Fruit fly (Drosophila melanogaster) whole organism, wandering third instar larva: ENCODE measurements around the gene Mvd.

Experiments used
- CrebA ChIP-seq: fragments of 200-800 bp; sonication (Bioruptor generic); optimal IDR thresholded peaks from 2 replicates; lab custom pipeline; 2016; ENCODE audit warnings: missing biosample characterization, mild to moderate bottlenecking, missing genetic modification characterization, borderline replicate concordance
- br ChIP-seq: fragments of 200-800 bp; sonication (Bioruptor generic); optimal IDR thresholded peaks from 2 replicates; lab custom pipeline; 2016; ENCODE audit warnings: missing biosample characterization, missing genetic modification characterization
- brk ChIP-seq: fragments of 200-800 bp; sonication (Bioruptor generic); optimal IDR thresholded peaks from 2 replicates; lab custom pipeline; 2016; ENCODE audit warnings: missing biosample characterization, mild to moderate bottlenecking, missing genetic modification characterization
- dl ChIP-seq, 2 experiments: fragments of 175-275, 200-275 bp in 1 of 2; fragments of 200-275 bp in 1 of 2; sonication (Bioruptor generic); optimal IDR thresholded peaks; lab custom pipeline; 2018; ENCODE audit warnings: mild to moderate bottlenecking in 2 of 2, missing biosample characterization in 2 of 2, missing genetic modification characterization in 2 of 2, moderate library complexity in 2 of 2; ENCODE audit not compliant: partially characterized antibody in 2 of 2, insufficient read depth in 1 of 2
- ey ChIP-seq: fragments of 200-800 bp; sonication (Bioruptor generic); optimal IDR thresholded peaks from 2 replicates; lab custom pipeline; 2016; ENCODE audit warnings: missing biosample characterization, missing genetic modification characterization
- pan ChIP-seq: fragments of >200 bp; optimal IDR thresholded peaks from 2 replicates; lab custom pipeline; 2017
- psq ChIP-seq: fragments of 200-800 bp; sonication (Bioruptor generic); optimal IDR thresholded peaks from 3 replicates; lab custom pipeline; 2017; ENCODE audit warnings: missing biosample characterization, mild to moderate bottlenecking, missing genetic modification characterization, moderate library complexity

DNA sequence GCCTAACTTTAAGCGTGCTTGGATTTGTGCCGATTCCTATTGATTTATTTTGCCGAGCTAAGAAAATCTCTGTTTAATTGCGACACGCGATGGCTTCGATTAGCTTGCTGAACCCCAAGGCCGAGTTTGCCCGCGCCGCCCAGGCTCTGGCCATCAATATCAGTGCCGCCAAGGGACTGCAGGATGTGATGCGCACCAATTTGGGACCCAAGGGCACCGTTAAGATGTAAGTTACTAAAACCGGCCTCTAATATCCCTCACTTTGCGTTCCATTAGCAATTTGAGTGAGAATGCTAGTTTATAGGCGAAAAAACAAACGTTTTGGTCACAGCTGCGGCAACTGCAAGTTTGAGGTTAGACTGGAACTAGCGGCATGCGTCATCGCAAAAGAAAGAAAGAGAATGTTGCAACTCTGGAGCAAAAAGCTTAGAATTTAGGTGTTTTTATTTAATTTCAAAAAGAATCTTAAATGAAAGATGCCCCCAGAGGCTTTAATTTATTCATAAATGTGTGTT is 2.2 kb upstream of the Mvd start:
- TF ChIP-seq pan (lab: Kevin White, UChicago) = no peak
- TF ChIP-seq CrebA (GFP tag; lab: Kevin White, UChicago) = no peak
- TF ChIP-seq ey (GFP tag; lab: Kevin White, UChicago) = no peak
- TF ChIP-seq dl (GFP tag; optimal IDR thresholded peaks at IDR 0.05; lab: Kevin White, UChicago; ENCODE audit: insufficient read depth in 1 of 2, partially characterized antibody in 2 of 2) = no peak
- TF ChIP-seq br (GFP tag; lab: Kevin White, UChicago) = no peak
- TF ChIP-seq psq (GFP tag; lab: Kevin White, UChicago) = no peak
- no peak for TF ChIP-seq brk
